Fruit fly (Drosophila melanogaster) whole organism, pupa: Measurements from ENCODE around the gene vvl.
A peak's percentile ranks its signal among the peaks of the same experiment; 100 is the strongest.

Experiments
- CG10348 ChIP-seq: fragments of 200-800 bp; sonication (Bioruptor generic); IDR thresholded peaks from 2 replicates; pipeline ENCODE4 v1.3.6; 2022; ENCODE audit warnings: missing biosample characterization, missing genetic modification characterization
- CG12605 ChIP-seq: fragments of 200-800 bp; sonication (Bioruptor generic); IDR thresholded peaks from 2 replicates; pipeline ENCODE4 v1.3.6; 2022; ENCODE audit warnings: missing biosample characterization, missing genetic modification characterization
- CG13204 ChIP-seq: fragments of 200-800 bp; sonication (Bioruptor generic); optimal IDR thresholded peaks from 2 replicates; lab custom pipeline; 2018; ENCODE audit warnings: missing biosample characterization, mild to moderate bottlenecking, missing genetic modification characterization, moderate library complexity
- CG14655 ChIP-seq: fragments of 200-800 bp; sonication (Bioruptor generic); optimal IDR thresholded peaks from 3 replicates; lab custom pipeline; 2017; ENCODE audit warnings: mild to moderate bottlenecking, missing biosample characterization, missing genetic modification reagents, missing genetic modification characterization
- CG15710 ChIP-seq: fragments of 200-800 bp; sonication (Bioruptor generic); optimal IDR thresholded peaks from 2 replicates; lab custom pipeline; 2018; ENCODE audit warnings: missing biosample characterization, mild to moderate bottlenecking, missing genetic modification characterization, moderate library complexity
- CG17806 ChIP-seq: fragments of 200-800 bp; sonication (Bioruptor generic); optimal IDR thresholded peaks from 2 replicates; lab custom pipeline; 2018; ENCODE audit warnings: missing biosample characterization, mild to moderate bottlenecking, missing genetic modification characterization, moderate library complexity
- CG32121 ChIP-seq: fragments of 200-800 bp; sonication (Bioruptor generic); IDR thresholded peaks from 2 replicates; pipeline ENCODE4 v1.3.6; 2022; ENCODE audit warnings: missing biosample characterization, missing genetic modification characterization
- CG34367 ChIP-seq: fragments of 200-800 bp; sonication (Bioruptor generic); optimal IDR thresholded peaks from 2 replicates; lab custom pipeline; 2018; ENCODE audit warnings: missing biosample characterization, mild to moderate bottlenecking, missing genetic modification characterization
- CG4496 ChIP-seq: fragments of 200-800 bp; sonication (Bioruptor generic); IDR thresholded peaks from 3 replicates; pipeline ENCODE4 v1.3.6; 2022; ENCODE audit warnings: missing biosample characterization, missing genetic modification characterization
- CG8159 ChIP-seq: fragments of 200-800 bp; sonication (Bioruptor generic); optimal IDR thresholded peaks from 3 replicates; lab custom pipeline; 2018; ENCODE audit warnings: missing biosample characterization, mild to moderate bottlenecking, missing genetic modification characterization, moderate library complexity
- CG8301 ChIP-seq: fragments of 200-800 bp; sonication (Bioruptor generic); optimal IDR thresholded peaks from 2 replicates; lab custom pipeline; 2018; ENCODE audit warnings: missing biosample characterization, mild to moderate bottlenecking, missing genetic modification characterization
- CG9948 ChIP-seq: fragments of 200-800 bp; sonication (Bioruptor generic); optimal IDR thresholded peaks from 2 replicates; lab custom pipeline; 2018; ENCODE audit warnings: missing biosample characterization, mild to moderate bottlenecking, missing genetic modification characterization, moderate library complexity
- D1 ChIP-seq: fragments of 200-800 bp; sonication (Bioruptor generic); optimal IDR thresholded peaks from 2 replicates; lab custom pipeline; 2018; ENCODE audit warnings: missing biosample characterization, mild to moderate bottlenecking, missing genetic modification characterization, moderate library complexity
- EcR ChIP-seq: fragments of 200-800 bp; sonication (Bioruptor generic); optimal IDR thresholded peaks from 3 replicates; lab custom pipeline; 2019; ENCODE audit warnings: missing biosample characterization, missing genetic modification characterization, mild to moderate bottlenecking, moderate library complexity, missing genetic modification reagents
- Ets98B ChIP-seq: fragments of 200-800 bp; sonication (Bioruptor generic); IDR thresholded peaks from 2 replicates; pipeline ENCODE4 v1.3.6; 2022; ENCODE audit warnings: missing biosample characterization, missing genetic modification characterization
- Pif1A ChIP-seq: fragments of 200-800 bp; sonication (Bioruptor generic); optimal IDR thresholded peaks from 3 replicates; lab custom pipeline; 2016; ENCODE audit warnings: missing biosample characterization, missing genetic modification characterization
- Pif1B ChIP-seq: fragments of 200-800 bp; sonication (Bioruptor generic); optimal IDR thresholded peaks from 3 replicates; lab custom pipeline; 2016; ENCODE audit warnings: missing biosample characterization, missing genetic modification characterization
- Snoo ChIP-seq: fragments of 200-800 bp; sonication (Bioruptor generic); optimal IDR thresholded peaks from 3 replicates; lab custom pipeline; 2017; ENCODE audit warnings: missing biosample characterization, mild to moderate bottlenecking, missing genetic modification characterization, inconsistent platforms
- fd96Ca ChIP-seq: fragments of 200-800 bp; sonication (Bioruptor generic); IDR thresholded peaks from 3 replicates; pipeline ENCODE4 v1.3.6; 2022; ENCODE audit warnings: missing biosample characterization, missing genetic modification characterization
- gl ChIP-seq: fragments of 200-800 bp; sonication (Bioruptor generic); optimal IDR thresholded peaks from 2 replicates; lab custom pipeline; 2018; ENCODE audit warnings: missing biosample characterization, mild to moderate bottlenecking, missing genetic modification characterization
- rn ChIP-seq: fragments of 200-800 bp; sonication (Bioruptor generic); IDR thresholded peaks from 2 replicates; pipeline ENCODE4 v1.3.6; 2022; ENCODE audit warnings: missing biosample characterization, missing genetic modification characterization

vvl gene

dm6 chr3L:6789788-6790325 lies at the start of gene vvl:
Gene vvl, plus strand, starts transcription at chr3L:6790158.
- TF ChIP-seq fd96Ca (GFP tag; lab: Robert Waterston, UW), result peak; percentile 56; the same call in 1 of the 3 replicates
- peak; percentile 7 for TF ChIP-seq CG14655 (GFP tag; lab: Kevin White, UChicago)
- no peak for TF ChIP-seq CG9948 (tag; lab: Kevin White, UChicago)
- no peak for TF ChIP-seq D1 (tag; lab: Kevin White, UChicago)
- TF ChIP-seq gl (tag; lab: Kevin White, UChicago), result no peak
- peak; percentile 47 for TF ChIP-seq Ets98B (GFP tag; lab: Robert Waterston, UW)
- peak; percentile 28 for TF ChIP-seq CG15710 (tag; lab: Kevin White, UChicago)
- TF ChIP-seq EcR (GFP tag; lab: Kevin White, UChicago), result no peak
- peak; percentile 81 for TF ChIP-seq CG4496 (GFP tag; lab: Robert Waterston, UW)
- peak; percentile 87 for TF ChIP-seq CG13204 (GFP tag; lab: Kevin White, UChicago)
- no peak for TF ChIP-seq rn (GFP tag; lab: Robert Waterston, UW)
- TF ChIP-seq Pif1B, result no peak
- TF ChIP-seq Snoo (tag; lab: Kevin White, UChicago), result peak; percentile 4
- TF ChIP-seq CG12605 (GFP tag; lab: Robert Waterston, UW), result peak; percentile 59; the same call in 1 of the 2 replicates
- no peak for TF ChIP-seq Pif1A (GFP tag; lab: Kevin White, UChicago)
- no peak for TF ChIP-seq CG8301 (tag; lab: Kevin White, UChicago)
- no peak for TF ChIP-seq CG10348 (GFP tag; lab: Robert Waterston, UW)
- no peak for TF ChIP-seq CG17806 (tag; lab: Kevin White, UChicago)
- no peak for TF ChIP-seq CG34367
- peak; percentile 64; the same call in 1 of the 2 replicates for TF ChIP-seq CG32121 (GFP tag; lab: Robert Waterston, UW)
- TF ChIP-seq CG8159 (tag; lab: Kevin White, UChicago), result peak; percentile 3

dm6 chr3L:6742110-6742718 lies 47.7 kb upstream of the vvl start:
- TF ChIP-seq Snoo (tag; lab: Kevin White, UChicago) (no peak), CG8301 (tag; lab: Kevin White, UChicago) (no peak), Ets98B (GFP tag; lab: Robert Waterston, UW) (peak; percentile 44; the same call in 1 of the 2 replicates), CG15710 (tag; lab: Kevin White, UChicago) (no peak), CG10348 (GFP tag; lab: Robert Waterston, UW) (no peak), CG14655 (GFP tag; lab: Kevin White, UChicago) (no peak), CG13204 (GFP tag; lab: Kevin White, UChicago) (no peak), CG4496 (GFP tag; lab: Robert Waterston, UW) (peak; percentile 55; the same call in 1 of the 3 replicates), Pif1B (no peak), CG9948 (tag; lab: Kevin White, UChicago) (no peak), fd96Ca (GFP tag; lab: Robert Waterston, UW) (peak; percentile 41; the same call in 1 of the 3 replicates), CG17806 (tag; lab: Kevin White, UChicago) (no peak), CG12605 (GFP tag; lab: Robert Waterston, UW) (no peak), CG8159 (tag; lab: Kevin White, UChicago) (no peak), gl (tag; lab: Kevin White, UChicago) (no peak), D1 (tag; lab: Kevin White, UChicago) (no peak), rn (GFP tag; lab: Robert Waterston, UW) (no peak), Pif1A (GFP tag; lab: Kevin White, UChicago) (no peak), CG34367 (no peak), EcR (GFP tag; lab: Kevin White, UChicago) (no peak), CG32121 (GFP tag; lab: Robert Waterston, UW) (0 out of 2 replicates have a peak, but pooled peaks have one; percentile 28)

dm6 chr3L:6742974-6743345 lies 47.0 kb upstream of the vvl start, which contains the start of gene dikar:
Gene dikar, minus strand, starts transcription at chr3L:6743164.
- TF ChIP-seq CG14655 (GFP tag; lab: Kevin White, UChicago), result no peak
- TF ChIP-seq CG10348 (GFP tag; lab: Robert Waterston, UW), result no peak
- no peak for TF ChIP-seq CG32121 (GFP tag; lab: Robert Waterston, UW)
- no peak for TF ChIP-seq Snoo (tag; lab: Kevin White, UChicago)
- no peak for TF ChIP-seq CG34367
- no peak for TF ChIP-seq gl (tag; lab: Kevin White, UChicago)
- no peak for TF ChIP-seq Pif1A (GFP tag; lab: Kevin White, UChicago)
- no peak for TF ChIP-seq D1 (tag; lab: Kevin White, UChicago)
- TF ChIP-seq Ets98B (GFP tag; lab: Robert Waterston, UW), result no peak; the same call in 1 of the 2 replicates
- TF ChIP-seq CG17806 (tag; lab: Kevin White, UChicago), result no peak
- TF ChIP-seq CG13204 (GFP tag; lab: Kevin White, UChicago), result no peak
- TF ChIP-seq CG4496 (GFP tag; lab: Robert Waterston, UW), result peak; percentile 51; the same call in 2 of the 3 replicates
- peak; percentile 58; the same call in 1 of the 3 replicates for TF ChIP-seq fd96Ca (GFP tag; lab: Robert Waterston, UW)
- peak; percentile 14 for TF ChIP-seq CG9948 (tag; lab: Kevin White, UChicago)
- TF ChIP-seq Pif1B, result no peak
- TF ChIP-seq CG15710 (tag; lab: Kevin White, UChicago), result peak; percentile 23
- peak; percentile 8 for TF ChIP-seq CG8159 (tag; lab: Kevin White, UChicago)

dm6 chr3L:6743346-6744165 lies 46.4 kb upstream of the vvl start:
- TF ChIP-seq fd96Ca (GFP tag; lab: Robert Waterston, UW) (peak; percentile 31; the same call in 1 of the 3 replicates), D1 (tag; lab: Kevin White, UChicago) (no peak), CG13204 (GFP tag; lab: Kevin White, UChicago) (no peak), Snoo (tag; lab: Kevin White, UChicago) (no peak), CG34367 (peak; percentile 8), Ets98B (GFP tag; lab: Robert Waterston, UW) (peak; percentile 27), gl (tag; lab: Kevin White, UChicago) (no peak), Pif1B (no peak), CG17806 (tag; lab: Kevin White, UChicago) (no peak), EcR (GFP tag; lab: Kevin White, UChicago) (peak; percentile 3), CG4496 (GFP tag; lab: Robert Waterston, UW) (0 out of 3 replicates have a peak, but pooled peaks have one; percentile 28)
